Fruit fly (Drosophila melanogaster) whole organism, prepupa: Measurements from ENCODE around the gene CG15740.

Source experiments
- Blimp-1 ChIP-seq: fragments of 200-800 bp; sonication (Bioruptor generic); optimal IDR thresholded peaks from 3 replicates; lab custom pipeline; 2017; ENCODE audit warnings: missing biosample characterization, missing genetic modification characterization, mild to moderate bottlenecking, moderate library complexity, missing genetic modification reagents
- CG10669 ChIP-seq: fragments of 200-800 bp; sonication (Bioruptor generic); optimal IDR thresholded peaks from 3 replicates; lab custom pipeline; 2018; ENCODE audit warnings: missing biosample characterization, mild to moderate bottlenecking, missing genetic modification characterization, moderate library complexity
- CG11294 ChIP-seq: fragments of 200-800 bp; sonication (Bioruptor generic); IDR thresholded peaks from 2 replicates; pipeline ENCODE4 v1.3.6; 2022; ENCODE audit warnings: missing biosample characterization, missing genetic modification characterization
- CG11902 ChIP-seq: fragments of 200-800 bp; sonication (Bioruptor generic); optimal IDR thresholded peaks from 3 replicates; lab custom pipeline; 2016; ENCODE audit warnings: missing biosample characterization, missing genetic modification characterization
- CG15336 ChIP-seq: fragments of 200-800 bp; sonication (Bioruptor generic); IDR thresholded peaks from 2 replicates; pipeline ENCODE4 v1.3.6; 2022; ENCODE audit warnings: missing biosample characterization, missing genetic modification characterization
- CG3032 ChIP-seq: fragments of 200-800 bp; optimal IDR thresholded peaks from 2 replicates; lab custom pipeline; 2019; ENCODE audit warnings: missing biosample characterization, mild to moderate bottlenecking, missing genetic modification characterization, moderate library complexity
- CG31627 ChIP-seq: fragments of 200-800 bp; sonication (Bioruptor generic); optimal IDR thresholded peaks from 3 replicates; lab custom pipeline; 2016; ENCODE audit warnings: missing biosample characterization, missing genetic modification characterization
- CG32006 ChIP-seq: fragments of 200-800 bp; sonication (Bioruptor generic); optimal IDR thresholded peaks from 3 replicates; lab custom pipeline; 2017; ENCODE audit warnings: missing biosample characterization, mild to moderate bottlenecking, missing genetic modification characterization
- CG34406 ChIP-seq: fragments of 200-800 bp; sonication (Bioruptor generic); optimal IDR thresholded peaks from 3 replicates; lab custom pipeline; 2016; ENCODE audit warnings: missing biosample characterization, missing genetic modification characterization
- CG6163 ChIP-seq: fragments of 200-800 bp; sonication (Bioruptor generic); IDR thresholded peaks from 3 replicates; pipeline ENCODE4 v1.3.6; 2022; ENCODE audit warnings: missing biosample characterization, missing genetic modification characterization
- CG6854 ChIP-seq: fragments of 200-800 bp; sonication (Bioruptor generic); optimal IDR thresholded peaks from 2 replicates; lab custom pipeline; 2017; ENCODE audit warnings: missing biosample characterization, mild to moderate bottlenecking, missing genetic modification characterization
- CG8319 ChIP-seq: fragments of 200-800 bp; sonication (Bioruptor generic); optimal IDR thresholded peaks from 3 replicates; lab custom pipeline; 2016; ENCODE audit warnings: missing biosample characterization, missing genetic modification characterization
- CG8632 ChIP-seq: fragments of 200-800 bp; sonication (Bioruptor generic); optimal IDR thresholded peaks from 3 replicates; lab custom pipeline; 2016; ENCODE audit warnings: missing biosample characterization, missing genetic modification characterization
- CG9139 ChIP-seq: fragments of 200-800 bp; sonication (Bioruptor generic); optimal IDR thresholded peaks from 3 replicates; lab custom pipeline; 2017; ENCODE audit warnings: missing biosample characterization, mild to moderate bottlenecking, missing genetic modification characterization
- Eip75B ChIP-seq: fragments of 200-800 bp; sonication (Bioruptor generic); optimal IDR thresholded peaks from 3 replicates; lab custom pipeline; 2016; ENCODE audit warnings: missing biosample characterization, missing genetic modification characterization
- Eip78C ChIP-seq: fragments of 200-800 bp; sonication (Bioruptor generic); peaks from one replicate; lab custom pipeline; 2016; ENCODE audit warnings: missing biosample characterization, missing genetic modification characterization
- Ets96B ChIP-seq: fragments of 200-800 bp; optimal IDR thresholded peaks from 2 replicates; lab custom pipeline; 2019; ENCODE audit warnings: missing biosample characterization, mild to moderate bottlenecking, missing genetic modification characterization, moderate library complexity
- Hr38 ChIP-seq: sonication (Bioruptor generic); optimal IDR thresholded peaks from 2 replicates; lab custom pipeline; 2016; ENCODE audit warnings: missing biosample characterization, missing genetic modification characterization
- Hr39 ChIP-seq: fragments of 200-800 bp; sonication (Bioruptor generic); optimal IDR thresholded peaks from 2 replicates; lab custom pipeline; 2016; ENCODE audit warnings: missing biosample characterization, missing genetic modification characterization
- Lpt ChIP-seq: fragments of 200-800 bp; sonication (Bioruptor generic); optimal IDR thresholded peaks from 3 replicates; lab custom pipeline; 2016; ENCODE audit warnings: missing biosample characterization, missing genetic modification characterization
- Met ChIP-seq: fragments of 200-800 bp; sonication (Bioruptor generic); optimal IDR thresholded peaks from 3 replicates; lab custom pipeline; 2016; ENCODE audit warnings: missing biosample characterization, missing genetic modification characterization
- Smox ChIP-seq: fragments of 200-800 bp; sonication (Bioruptor generic); optimal IDR thresholded peaks from 3 replicates; lab custom pipeline; 2016; ENCODE audit warnings: missing biosample characterization, missing genetic modification characterization
- Sox14 ChIP-seq: fragments of 200-800 bp; sonication (Bioruptor generic); optimal IDR thresholded peaks from 3 replicates; lab custom pipeline; 2016; ENCODE audit warnings: missing biosample characterization, missing genetic modification characterization
- achi ChIP-seq: fragments of 200-800 bp; sonication (Bioruptor generic); optimal IDR thresholded peaks from 3 replicates; lab custom pipeline; 2016; ENCODE audit warnings: missing biosample characterization, missing genetic modification characterization
- acj6 ChIP-seq: fragments of 200-800 bp; sonication (Bioruptor generic); optimal IDR thresholded peaks from 3 replicates; lab custom pipeline; 2016; ENCODE audit warnings: missing biosample characterization, missing genetic modification characterization
- fd85E ChIP-seq: fragments of 200-800 bp; sonication (Bioruptor generic); optimal IDR thresholded peaks from 3 replicates; lab custom pipeline; 2016; ENCODE audit warnings: missing biosample characterization, missing genetic modification characterization
- fkh ChIP-seq: fragments of 200-800 bp; sonication (Bioruptor generic); optimal IDR thresholded peaks from 3 replicates; lab custom pipeline; 2017; ENCODE audit warnings: missing biosample characterization, mild to moderate bottlenecking, missing genetic modification characterization, moderate library complexity
- lz ChIP-seq: fragments of 200-800 bp; sonication (Bioruptor generic); optimal IDR thresholded peaks from 3 replicates; lab custom pipeline; 2016; ENCODE audit warnings: missing biosample characterization, missing genetic modification characterization
- net ChIP-seq: fragments of 200-800 bp; sonication (Bioruptor generic); optimal IDR thresholded peaks from 3 replicates; lab custom pipeline; 2016; ENCODE audit warnings: missing biosample characterization, missing genetic modification characterization
- pdm3 ChIP-seq: fragments of 200-800 bp; sonication (Bioruptor generic); optimal IDR thresholded peaks from 3 replicates; lab custom pipeline; 2016; ENCODE audit warnings: missing biosample characterization, missing genetic modification characterization
- salr ChIP-seq, 2 experiments: fragments of 200-800 bp; sonication (Bioruptor generic); optimal IDR thresholded peaks; 3 replicates each; lab custom pipeline; 2016 to 2018; ENCODE audit warnings: missing biosample characterization in 2 of 2, missing genetic modification characterization in 2 of 2, mild to moderate bottlenecking in 1 of 2
- ss ChIP-seq, 2 experiments: fragments of 200-800 bp; sonication (Bioruptor generic); optimal IDR thresholded peaks; 2 replicates in 1 of 2; 3 replicates in 1 of 2; lab custom pipeline; 2017 to 2018; ENCODE audit warnings: mild to moderate bottlenecking in 2 of 2, missing biosample characterization in 2 of 2, missing genetic modification characterization in 2 of 2, moderate library complexity in 1 of 2
- svp ChIP-seq: fragments of 200-800 bp; sonication (Bioruptor generic); peaks from one replicate; lab custom pipeline; 2016; ENCODE audit warnings: missing biosample characterization, missing genetic modification characterization
- topi ChIP-seq: fragments of 200-800 bp; sonication (Bioruptor generic); optimal IDR thresholded peaks from 3 replicates; lab custom pipeline; 2016; ENCODE audit warnings: missing biosample characterization, missing genetic modification characterization
- vri ChIP-seq: fragments of 200-800 bp; sonication (Bioruptor generic); optimal IDR thresholded peaks from 3 replicates; lab custom pipeline; 2016; ENCODE audit warnings: missing biosample characterization, mild to moderate bottlenecking, missing genetic modification characterization

Gene CG15740

dm6 chrX:11852310-11852709 is 6.4 kb upstream of the CG15740 start, which contains the start of gene p24-1 (continued):
- TF ChIP-seq CG31627 (GFP tag; lab: Kevin White, UChicago) (peak; percentile 50), CG11902 (GFP tag; lab: Kevin White, UChicago) (no peak), CG6854 (GFP tag; lab: Kevin White, UChicago) (no peak), lz (peak; percentile 49), CG32006 (GFP tag; lab: Kevin White, UChicago) (no peak), Met (GFP tag; lab: Kevin White, UChicago) (peak; percentile 14), CG9139 (no peak)

- TF ChIP-seq Hr39 (GFP tag; lab: Kevin White, UChicago) (no peak), CG8632 (GFP tag; lab: Kevin White, UChicago) (no peak), Eip75B (no peak), ss (GFP tag; optimal IDR thresholded peaks at IDR 0.05; lab: Kevin White, UChicago) (no peak), svp (no peak), Blimp-1 (GFP tag; lab: Kevin White, UChicago) (no peak), salr (GFP tag; optimal IDR thresholded peaks at IDR 0.05; lab: Kevin White, UChicago) (no peak), Smox (GFP tag; lab: Kevin White, UChicago) (no peak), Sox14 (GFP tag; lab: Kevin White, UChicago) (no peak), CG10669 (GFP tag; lab: Kevin White, UChicago) (no peak)
These were observed 3.4 kb upstream of the CG15740 start for dm6 chrX:11849267-11849666.

DNA sequence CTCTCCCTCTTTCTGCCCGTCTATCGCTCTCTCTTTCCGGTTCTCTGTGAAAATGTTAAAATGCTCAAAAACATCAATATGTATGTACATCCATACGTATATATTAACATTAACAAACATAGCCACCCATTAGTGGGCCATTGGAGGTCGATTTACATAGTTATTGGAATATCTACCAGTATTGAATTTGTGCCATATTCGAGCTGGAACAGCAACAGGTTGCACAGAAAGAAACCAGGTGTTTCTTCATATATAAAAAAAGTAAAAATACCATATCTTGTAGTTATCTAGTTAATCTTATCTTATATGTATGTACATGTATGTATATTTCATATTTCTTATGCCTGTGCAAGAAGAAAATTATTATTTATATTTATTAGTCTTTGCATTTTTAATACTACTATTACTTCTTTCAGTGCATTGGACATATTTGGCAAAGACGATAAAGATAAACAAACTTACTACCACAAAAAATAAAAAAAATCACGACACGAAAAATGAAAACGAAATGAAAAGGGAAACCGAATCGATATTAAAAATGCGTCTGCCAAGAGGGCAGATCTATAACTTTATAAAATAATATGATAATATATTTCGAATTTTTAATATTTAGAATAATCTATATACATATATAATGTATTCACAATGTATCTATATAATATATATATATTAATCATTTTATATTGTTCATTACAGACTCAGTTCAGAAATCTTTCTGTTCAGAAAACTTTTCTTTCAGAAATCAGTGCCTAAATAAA is 2.8 kb upstream of the CG15740 start:
- no peak for TF ChIP-seq CG6163 (GFP tag; lab: Robert Waterston, UW)
- TF ChIP-seq pdm3 (GFP tag; lab: Kevin White, UChicago): no peak
- TF ChIP-seq Blimp-1 (GFP tag; lab: Kevin White, UChicago): peak; percentile 6
- TF ChIP-seq fkh: peak; percentile 26
- peak; percentile 7 for TF ChIP-seq CG34406
- no peak for TF ChIP-seq CG32006 (GFP tag; lab: Kevin White, UChicago)
- peak; percentile 47 for TF ChIP-seq Eip78C (GFP tag; lab: Kevin White, UChicago)
- peak; percentile 10 for TF ChIP-seq svp

DNA sequence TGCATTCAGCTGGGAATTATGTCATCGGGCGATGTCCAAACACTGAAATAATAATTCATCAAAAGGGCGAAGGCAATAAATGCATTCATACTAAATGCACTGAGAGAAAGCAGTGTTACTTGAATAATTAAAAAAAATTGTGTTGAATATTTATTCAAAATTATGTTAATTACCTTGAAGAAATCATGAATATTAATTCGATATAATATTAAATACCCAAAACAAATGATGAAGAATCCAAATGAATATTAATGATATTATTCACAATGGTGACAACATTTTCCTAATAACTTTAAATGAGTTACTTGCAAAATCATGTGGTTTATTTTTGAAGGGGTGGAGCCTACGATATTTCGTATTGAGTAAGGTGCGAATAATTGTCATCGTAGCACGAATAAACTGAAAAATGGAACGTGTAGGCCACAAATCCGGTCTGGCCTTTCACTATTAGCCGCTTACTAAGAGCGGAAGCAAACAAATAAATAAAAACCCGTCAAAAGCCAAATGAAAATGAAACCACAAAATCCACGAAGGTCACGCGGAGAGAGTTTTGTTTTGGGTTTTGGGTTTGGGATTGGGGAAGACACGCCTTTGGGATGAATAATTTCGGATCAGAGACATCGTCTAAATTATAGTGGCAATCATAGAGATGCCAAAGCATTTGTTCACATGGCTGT is 4.1 kb downstream of the CG15740 start:
- no peak for TF ChIP-seq CG31627 (GFP tag; lab: Kevin White, UChicago)
- no peak for TF ChIP-seq Lpt
- TF ChIP-seq achi (GFP tag; lab: Kevin White, UChicago): no peak
- TF ChIP-seq Eip78C (GFP tag; lab: Kevin White, UChicago): peak; percentile 14
- no peak for TF ChIP-seq Hr39 (GFP tag; lab: Kevin White, UChicago)
- TF ChIP-seq, all 60 proteins: peak for 1

dm6 chrX:11839308-11839707 is 6.6 kb downstream of the CG15740 start, which contains the start of gene Cyp28c1:
TSS of gene Cyp28c1 (plus strand) at chrX:11839608.
- TF ChIP-seq Sox14 (GFP tag; lab: Kevin White, UChicago) (no peak), ss (GFP tag; optimal IDR thresholded peaks at IDR 0.05; lab: Kevin White, UChicago) (no peak), topi (GFP tag; lab: Kevin White, UChicago) (no peak), Hr38 (GFP tag; lab: Kevin White, UChicago) (no peak), Ets96B (tag; lab: Kevin White, UChicago) (no peak), CG11902 (GFP tag; lab: Kevin White, UChicago) (no peak), achi (GFP tag; lab: Kevin White, UChicago) (no peak), CG15336 (GFP tag; lab: Robert Waterston, UW) (no peak), net (no peak), vri (GFP tag; lab: Kevin White, UChicago) (no peak), CG3032 (tag; lab: Kevin White, UChicago) (no peak), lz (no peak), CG11294 (GFP tag; lab: Robert Waterston, UW) (no peak), Smox (GFP tag; lab: Kevin White, UChicago) (no peak), fd85E (GFP tag; lab: Kevin White, UChicago) (no peak), CG6854 (GFP tag; lab: Kevin White, UChicago) (no peak), CG8319 (GFP tag; lab: Kevin White, UChicago) (no peak), acj6 (GFP tag; lab: Kevin White, UChicago) (no peak)
- TF ChIP-seq, all 60 proteins: peak for 0
